Worm (Caenorhabditis elegans): Measurements from ENCODE around the gene cubn-1.

ce11 chrV:12640384-12640783 is 29.3 kb downstream of the cubn-1 start, which contains the start of gene gpa-8:
- TF ChIP-seq nhr-12 (tag; optimal IDR thresholded peaks at IDR 0.05), result no peak
- TF ChIP-seq pqm-1 (tag; optimal IDR thresholded peaks at IDR 0.05), result no peak
- no peak for TF ChIP-seq ztf-11 (tag; optimal IDR thresholded peaks at IDR 0.05)
